Worm (Caenorhabditis elegans) whole organism, late embryonic: ENCODE data around the gene Y37H2A.13.

Experiments used
- C38D4.7 ChIP-seq: fragments of 200-800 bp; sonication (Bioruptor generic); optimal IDR thresholded peaks from 2 replicates; lab custom pipeline; 2018; ENCODE audit warnings: mild to moderate bottlenecking, missing genetic modification characterization, moderate library complexity, missing compliant biosample characterization
- ceh-9 ChIP-seq: sonication (generic microtip); optimal IDR thresholded peaks from 2 replicates; lab custom pipeline; 2016; ENCODE audit warnings: mild to moderate bottlenecking, missing genetic modification characterization, inconsistent platforms, missing compliant biosample characterization
- hlh-15 ChIP-seq: sonication (generic microtip); optimal IDR thresholded peaks from 2 replicates; lab custom pipeline; 2016; ENCODE audit warnings: missing genetic modification characterization, missing compliant biosample characterization
- lim-6 ChIP-seq: sonication (generic microtip); optimal IDR thresholded peaks from 2 replicates; lab custom pipeline; 2016; ENCODE audit warnings: missing genetic modification characterization, missing compliant biosample characterization
- nhr-11 ChIP-seq: fragments of 150-350 bp; optimal IDR thresholded peaks from 2 replicates; lab custom pipeline; 2014; ENCODE audit warnings: missing biosample characterization, missing genetic modification characterization
- unc-3 ChIP-seq, 2 experiments: fragments of 200-800 bp in 1 of 2; sonication (Bioruptor generic) in 1 of 2; sonication (generic microtip) in 1 of 2; conservative IDR thresholded peaks in 1 of 2; optimal IDR thresholded peaks in 1 of 2; 2 replicates each; pipeline versions ENCODE4 v1.3.6 to Lab custom; 2016 to 2022; ENCODE audit warnings: missing compliant biosample characterization in 2 of 2, missing genetic modification characterization in 2 of 2, missing genetic modification reagents in 1 of 2

- TF ChIP-seq nhr-11 (tag; lab: Kevin White, UChicago) (no peak), hlh-15 (tag; lab: Kevin White, UChicago) (no peak), C38D4.7 (no peak), unc-3 (GFP tag; conservative IDR thresholded peaks at IDR 0.05; lab: Robert Waterston, UW) (no peak), unc-3 (tag; optimal IDR thresholded peaks at IDR 0.05; lab: Kevin White, UChicago) (no peak), lim-6 (no peak), ceh-9 (tag; lab: Kevin White, UChicago) (no peak)
Observed at ce11 chrV:18141161-18141560, 1.5 kb upstream of the Y37H2A.13 start, which contains the start of gene Y37H2A.11.
